Worm (Caenorhabditis elegans): Measurements from ENCODE around the gene trh-1.

ce11 chrIV:17341033-17341432 is 27.4 kb upstream of the trh-1 start:
- TF ChIP-seq zag-1 (tag; optimal IDR thresholded peaks at IDR 0.05) (no peak), nhr-11 (tag; optimal IDR thresholded peaks at IDR 0.05) (no peak), mxl-3 (GFP tag; optimal IDR thresholded peaks at IDR 0.05) (no peak), ama-1 (optimal IDR thresholded peaks at IDR 0.05) (no peak), hif-1 (tag; optimal IDR thresholded peaks at IDR 0.05) (no peak), Y75B8A.6 (GFP tag; IDR thresholded peaks at IDR 0.05) (no peak), nhr-25 (tag; optimal IDR thresholded peaks at IDR 0.05; ENCODE audit: borderline replicate concordance, insufficient read depth) (no peak), lin-15B (tag; optimal IDR thresholded peaks at IDR 0.05) (no peak)
